Worm (Caenorhabditis elegans) whole organism, L3 larva: ENCODE results near the gene his-8.
"Not testable (repeated sequence)": the region's sequence is repeated elsewhere in the genome, so short reads cannot be mapped to it uniquely, and the experiment has no call there.

Experiments
- R02D3.7 ChIP-seq: fragments of 150-350 bp; optimal IDR thresholded peaks from 2 replicates; lab custom pipeline; 2014; ENCODE audit warnings: missing biosample characterization, missing genetic modification characterization
- ZK546.5 ChIP-seq: sonication (generic microtip); optimal IDR thresholded peaks from 2 replicates; lab custom pipeline; 2017; ENCODE audit warnings: missing biosample characterization, missing genetic modification characterization
- aly-2 ChIP-seq: fragments of 150-350 bp; optimal IDR thresholded peaks from 2 replicates; lab custom pipeline; 2014; ENCODE audit warnings: missing biosample characterization, missing genetic modification characterization
- ama-1 ChIP-seq: fragments of 150-350 bp; optimal IDR thresholded peaks from 2 replicates; lab custom pipeline; 2018
- ceh-16 ChIP-seq: sonication (generic microtip); optimal IDR thresholded peaks from 2 replicates; lab custom pipeline; 2017; ENCODE audit warnings: missing biosample characterization, missing genetic modification characterization
- ceh-28 ChIP-seq: fragments of 150-350 bp; optimal IDR thresholded peaks from 2 replicates; lab custom pipeline; 2014; ENCODE audit warnings: missing biosample characterization, missing genetic modification reagents, missing genetic modification characterization
- ceh-82 ChIP-seq: fragments of 150-350 bp; optimal IDR thresholded peaks from 2 replicates; lab custom pipeline; 2014; ENCODE audit warnings: missing biosample characterization, missing genetic modification characterization
- daf-12 ChIP-seq: fragments of 150-350 bp; optimal IDR thresholded peaks from 2 replicates; lab custom pipeline; 2014; ENCODE audit warnings: missing biosample characterization, missing genetic modification reagents, missing genetic modification characterization
- egl-27 ChIP-seq: sonication (generic microtip); optimal IDR thresholded peaks from 4 replicates; lab custom pipeline; 2017; ENCODE audit warnings: missing biosample characterization, missing genetic modification reagents, missing genetic modification characterization
- egl-5 ChIP-seq: fragments of 150-350 bp; optimal IDR thresholded peaks from 2 replicates; lab custom pipeline; 2017; ENCODE audit warnings: missing biosample characterization, missing genetic modification reagents, missing genetic modification characterization, inconsistent platforms
- elt-1 ChIP-seq: fragments of 150-350 bp; optimal IDR thresholded peaks from 2 replicates; lab custom pipeline; 2014; ENCODE audit warnings: missing biosample characterization, missing genetic modification characterization
- elt-2 ChIP-seq: sonication (generic microtip); optimal IDR thresholded peaks from 2 replicates; lab custom pipeline; 2016; ENCODE audit warnings: missing genetic modification reagents, mild to moderate bottlenecking, missing genetic modification characterization, missing compliant biosample characterization
- elt-3 ChIP-seq, 3 experiments: fragments of 150-350 bp in 1 of 3; sonication (generic microtip) in 2 of 3; optimal IDR thresholded peaks; 2 replicates in 2 of 3; 4 replicates in 1 of 3; lab custom pipeline; 2014 to 2017; ENCODE audit warnings: missing biosample characterization in 3 of 3, missing genetic modification characterization in 3 of 3
- eor-1 ChIP-seq, 2 experiments: fragments of 150-350 bp; optimal IDR thresholded peaks; 2 replicates each; lab custom pipeline; 2014 to 2018; ENCODE audit warnings: missing biosample characterization in 2 of 2, missing genetic modification characterization in 2 of 2
- fkh-10 ChIP-seq: sonication (generic microtip); optimal IDR thresholded peaks from 2 replicates; lab custom pipeline; 2017; ENCODE audit warnings: missing biosample characterization, missing genetic modification reagents, missing genetic modification characterization
- fkh-2 ChIP-seq: fragments of 150-350 bp; optimal IDR thresholded peaks from 2 replicates; lab custom pipeline; 2014; ENCODE audit warnings: missing biosample characterization, missing genetic modification reagents, missing genetic modification characterization
- fos-1 ChIP-seq: fragments of 150-350 bp; optimal IDR thresholded peaks from 2 replicates; lab custom pipeline; 2014; ENCODE audit warnings: missing biosample characterization, missing genetic modification characterization
- hmg-11 ChIP-seq: sonication (generic microtip); optimal IDR thresholded peaks from 2 replicates; lab custom pipeline; 2016; ENCODE audit warnings: missing genetic modification characterization, missing compliant biosample characterization
- jun-1 ChIP-seq: fragments of 150-350 bp; optimal IDR thresholded peaks from 2 replicates; lab custom pipeline; 2014; ENCODE audit warnings: missing biosample characterization, missing genetic modification reagents, missing genetic modification characterization
- lin-15B ChIP-seq: fragments of 150-350 bp; optimal IDR thresholded peaks from 2 replicates; lab custom pipeline; 2014; ENCODE audit warnings: missing biosample characterization, missing genetic modification characterization
- lin-39 ChIP-seq: fragments of 150-350 bp; optimal IDR thresholded peaks from 2 replicates; lab custom pipeline; 2018; ENCODE audit warnings: missing biosample characterization, missing genetic modification reagents, missing genetic modification characterization
- lsy-12 ChIP-seq: sonication (generic microtip); optimal IDR thresholded peaks from 2 replicates; lab custom pipeline; 2016; ENCODE audit warnings: mild to moderate bottlenecking, missing genetic modification characterization, missing compliant biosample characterization
- mdl-1 ChIP-seq: fragments of 150-350 bp; optimal IDR thresholded peaks from 2 replicates; lab custom pipeline; 2014; ENCODE audit warnings: missing biosample characterization, missing genetic modification characterization
- mml-1 ChIP-seq: fragments of 150-350 bp; sonication (generic microtip); optimal IDR thresholded peaks from 3 replicates; lab custom pipeline; 2014; ENCODE audit warnings: missing biosample characterization, missing genetic modification characterization
- nfya-1 ChIP-seq: sonication (generic microtip); optimal IDR thresholded peaks from 2 replicates; lab custom pipeline; 2017; ENCODE audit warnings: missing genetic modification characterization, mild to moderate bottlenecking, missing compliant biosample characterization, antibody characterized with exemption, moderate library complexity; ENCODE audit not compliant: insufficient read depth
- nhr-11 ChIP-seq: fragments of 150-350 bp; optimal IDR thresholded peaks from 2 replicates; lab custom pipeline; 2014; ENCODE audit warnings: missing biosample characterization, missing genetic modification characterization
- nhr-12 ChIP-seq: fragments of 150-350 bp; optimal IDR thresholded peaks from 2 replicates; lab custom pipeline; 2014; ENCODE audit warnings: missing biosample characterization, missing genetic modification characterization
- nhr-23 ChIP-seq: fragments of 150-350 bp; optimal IDR thresholded peaks from 2 replicates; lab custom pipeline; 2014; ENCODE audit warnings: missing biosample characterization, missing genetic modification reagents, missing genetic modification characterization
- nhr-237 ChIP-seq: fragments of 150-350 bp; optimal IDR thresholded peaks from 2 replicates; lab custom pipeline; 2014; ENCODE audit warnings: missing biosample characterization, missing genetic modification characterization
- nhr-25 ChIP-seq: sonication (generic microtip); optimal IDR thresholded peaks from 2 replicates; lab custom pipeline; 2017; ENCODE audit warnings: missing biosample characterization, missing genetic modification characterization
- nhr-28 ChIP-seq: fragments of 150-350 bp; optimal IDR thresholded peaks from 2 replicates; lab custom pipeline; 2014; ENCODE audit warnings: missing biosample characterization, missing genetic modification characterization
- nhr-43 ChIP-seq: sonication (generic microtip); optimal IDR thresholded peaks from 2 replicates; lab custom pipeline; 2016; ENCODE audit warnings: mild to moderate bottlenecking, missing genetic modification characterization, missing compliant biosample characterization; ENCODE audit not compliant: poor library complexity, severe bottlenecking
- nhr-67 ChIP-seq: fragments of 150-350 bp; optimal IDR thresholded peaks from 2 replicates; lab custom pipeline; 2014; ENCODE audit warnings: missing biosample characterization, missing genetic modification characterization
- nhr-76 ChIP-seq: fragments of 150-350 bp; sonication (generic microtip); optimal IDR thresholded peaks from 5 replicates; lab custom pipeline; 2014; ENCODE audit warnings: missing biosample characterization, missing genetic modification characterization
- nhr-77 ChIP-seq: fragments of 150-350 bp; optimal IDR thresholded peaks from 2 replicates; lab custom pipeline; 2014; ENCODE audit warnings: missing biosample characterization, missing genetic modification characterization
- pha-4 ChIP-seq: fragments of 150-350 bp; optimal IDR thresholded peaks from 2 replicates; lab custom pipeline; 2014; ENCODE audit warnings: missing biosample characterization, missing genetic modification reagents, missing genetic modification characterization
- pqm-1 ChIP-seq: fragments of 150-350 bp; optimal IDR thresholded peaks from 2 replicates; lab custom pipeline; 2017; ENCODE audit warnings: missing biosample characterization, missing genetic modification characterization, inconsistent platforms
- sea-2 ChIP-seq: fragments of 150-350 bp; sonication (generic microtip); optimal IDR thresholded peaks from 4 replicates; lab custom pipeline; 2014; ENCODE audit warnings: missing biosample characterization, missing genetic modification reagents, missing genetic modification characterization
- snpc-4 ChIP-seq: fragments of 150-350 bp; optimal IDR thresholded peaks from 2 replicates; lab custom pipeline; 2014; ENCODE audit warnings: missing biosample characterization, missing genetic modification characterization
- tbx-2 ChIP-seq: sonication (generic microtip); optimal IDR thresholded peaks from 2 replicates; lab custom pipeline; 2016; ENCODE audit warnings: mild to moderate bottlenecking, missing genetic modification characterization, missing compliant biosample characterization
- unc-39 ChIP-seq: sonication (generic microtip); optimal IDR thresholded peaks from 4 replicates; lab custom pipeline; 2017; ENCODE audit warnings: missing biosample characterization, missing genetic modification characterization
- unc-62 ChIP-seq: fragments of 150-350 bp; sonication (generic microtip); optimal IDR thresholded peaks from 4 replicates; lab custom pipeline; 2014; ENCODE audit warnings: missing biosample characterization, missing genetic modification reagents, missing genetic modification characterization
- zag-1 ChIP-seq: fragments of 150-350 bp; optimal IDR thresholded peaks from 2 replicates; lab custom pipeline; 2014; ENCODE audit warnings: missing biosample characterization, missing genetic modification characterization
- ztf-11 ChIP-seq: fragments of 150-350 bp; optimal IDR thresholded peaks from 2 replicates; lab custom pipeline; 2014; ENCODE audit warnings: missing biosample characterization, missing genetic modification characterization
- ztf-4 ChIP-seq: fragments of 150-350 bp; optimal IDR thresholded peaks from 2 replicates; lab custom pipeline; 2014; ENCODE audit warnings: missing biosample characterization, missing genetic modification characterization

his-8 gene

DNA sequence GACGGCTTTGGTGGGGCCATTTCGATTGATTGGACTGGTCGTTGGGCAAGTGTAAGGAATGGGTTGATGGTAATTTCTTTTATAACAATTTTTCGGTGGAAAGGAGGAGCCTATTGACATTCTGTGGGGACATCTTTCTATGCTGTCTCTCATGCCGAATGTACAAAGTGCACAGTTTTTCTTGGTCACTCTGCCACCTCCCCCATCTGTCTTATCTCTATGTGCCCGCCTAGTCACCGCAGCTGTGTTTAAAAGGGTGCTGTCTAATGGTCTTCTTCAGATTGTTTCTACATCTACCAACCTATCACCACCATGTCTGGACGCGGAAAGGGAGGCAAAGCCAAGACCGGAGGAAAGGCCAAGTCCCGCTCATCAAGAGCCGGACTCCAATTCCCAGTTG is at the start of gene his-8, which contains the start of gene his-7:
Gene his-8 (minus strand): TSS at position 20 of the 400 bp plus-strand sequence.
Gene his-7 (plus strand): TSS at position 313 of the 400 bp plus-strand sequence.
- not testable (repeated sequence) for TF ChIP-seq fkh-10 (GFP tag; lab: Kevin White, UChicago); mml-1 (tag; lab: Kevin White, UChicago); unc-39

DNA sequence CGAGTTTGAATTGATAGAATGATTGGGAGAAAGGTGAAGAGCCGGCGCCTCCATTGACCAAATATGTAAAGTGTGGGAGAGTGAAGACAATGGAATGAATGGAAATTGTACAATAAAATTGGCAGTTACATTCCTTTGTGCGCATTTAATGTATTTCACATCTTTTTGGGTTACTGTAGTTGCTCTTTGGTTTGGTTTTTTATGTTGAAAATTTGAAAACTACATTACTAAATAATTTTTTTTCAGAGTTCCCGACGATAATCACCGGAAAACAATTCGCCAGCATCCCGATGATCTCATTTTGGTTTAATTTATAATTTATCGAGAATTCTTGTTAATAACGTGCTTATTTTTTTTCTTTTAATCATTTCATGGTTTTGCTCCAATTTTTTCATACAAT is 48.1 kb upstream of the his-8 start, which contains the start of gene C10B5.1:
Gene C10B5.1 (plus strand): TSS at position 301 of the 400 bp plus-strand sequence.
- TF ChIP-seq fkh-2 (no peak), ceh-28 (tag; lab: Kevin White, UChicago) (no peak), elt-2 (no peak), pqm-1 (no peak), mdl-1 (tag; lab: Kevin White, UChicago) (no peak), zag-1 (tag; lab: Kevin White, UChicago) (no peak), elt-1 (tag; lab: Kevin White, UChicago) (no peak), snpc-4 (no peak), lsy-12 (tag; lab: Kevin White, UChicago) (no peak), jun-1 (tag; lab: Kevin White, UChicago) (no peak), daf-12 (no peak)

DNA sequence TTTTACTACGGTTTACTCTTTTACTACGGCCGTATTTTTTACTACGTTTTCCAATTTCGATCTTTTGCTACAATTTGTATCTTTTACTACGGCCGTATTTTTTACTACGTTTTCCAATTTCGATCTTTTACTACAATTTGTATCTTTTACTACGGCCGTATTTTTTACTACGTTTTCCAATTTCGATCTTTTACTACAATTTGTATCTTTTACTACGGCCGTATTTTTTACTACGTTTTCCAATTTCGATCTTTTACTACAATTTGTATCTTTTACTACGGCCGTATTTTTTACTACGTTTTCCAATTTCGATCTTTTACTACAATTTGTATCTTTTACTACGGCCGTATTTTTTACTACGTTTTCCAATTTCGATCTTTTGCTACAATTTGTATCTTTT is 41.9 kb upstream of the his-8 start, which contains the start of gene F25G6.1:
Gene F25G6.1 (plus strand): TSS at position 301 of the 400 bp plus-strand sequence.
- not testable (repeated sequence) for TF ChIP-seq elt-1 (tag; lab: Kevin White, UChicago); unc-62 (GFP tag; lab: Kevin White, UChicago); mdl-1 (tag; lab: Kevin White, UChicago)

DNA sequence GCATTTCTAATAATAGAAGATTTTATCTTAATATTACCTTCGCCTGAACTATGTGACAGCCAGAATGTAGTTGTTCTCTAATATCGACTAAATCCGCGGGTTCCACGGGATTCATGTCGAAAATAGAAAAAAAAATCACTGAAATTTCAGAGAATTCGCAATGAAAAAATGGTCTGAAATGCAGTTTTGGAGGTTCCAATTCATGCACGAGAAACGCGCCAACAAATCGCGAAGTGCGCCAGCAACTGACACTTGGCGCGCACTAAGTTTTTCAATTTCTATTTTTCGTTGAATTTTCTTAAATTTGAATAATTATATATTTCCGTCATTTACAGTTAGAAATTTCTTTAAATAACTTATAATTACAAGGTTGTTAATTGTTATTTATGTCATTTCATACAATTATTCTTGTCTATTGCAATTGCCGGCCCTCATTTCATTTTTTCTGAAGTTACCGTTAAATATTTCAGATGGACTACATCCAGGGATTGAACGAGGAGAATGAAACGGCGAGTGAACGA is 37.0 kb upstream of the his-8 start, which contains the start of the genes F25G6.9 and symk-1:
Gene F25G6.9 (minus strand): TSS at position 160 of the 521 bp plus-strand sequence.
Gene symk-1 (plus strand): TSS at position 471 of the 521 bp plus-strand sequence.
- TF ChIP-seq ceh-28 (tag; lab: Kevin White, UChicago), result no peak
- TF ChIP-seq jun-1 (tag; lab: Kevin White, UChicago), result no peak
- TF ChIP-seq lin-39, result no peak
- peak; percentile 50 for TF ChIP-seq tbx-2 (tag; lab: Kevin White, UChicago)
- peak; percentile 68 for TF ChIP-seq nfya-1 (tag; lab: Kevin White, UChicago)
- no peak for TF ChIP-seq egl-27 (tag; lab: Kevin White, UChicago)
- peak; percentile 26 for TF ChIP-seq pqm-1
- TF ChIP-seq nhr-23 (tag; lab: Kevin White, UChicago), result peak; percentile 34
- TF ChIP-seq ceh-82 (tag; lab: Kevin White, UChicago), result no peak
- TF ChIP-seq ceh-16 (tag; lab: Kevin White, UChicago), result no peak
- TF ChIP-seq aly-2 (tag; lab: Kevin White, UChicago), result no peak
- TF ChIP-seq ama-1, result no peak
- no peak for TF ChIP-seq nhr-77 (tag; lab: Kevin White, UChicago)
- TF ChIP-seq ztf-4 (tag; lab: Kevin White, UChicago), result no peak
- no peak for TF ChIP-seq nhr-25
- TF ChIP-seq elt-2, result peak; percentile 38
- TF ChIP-seq nhr-12 (tag; lab: Kevin White, UChicago), result no peak
- TF ChIP-seq daf-12, result no peak
- no peak for TF ChIP-seq mdl-1 (tag; lab: Kevin White, UChicago)
- TF ChIP-seq fkh-10 (GFP tag; lab: Kevin White, UChicago), result no peak
- TF ChIP-seq zag-1 (tag; lab: Kevin White, UChicago), result no peak
- no peak for TF ChIP-seq unc-39
- peak; percentile 68 for TF ChIP-seq hmg-11 (tag; lab: Kevin White, UChicago)
- peak; percentile 64 for TF ChIP-seq snpc-4
- no peak for TF ChIP-seq ZK546.5 (tag; lab: Kevin White, UChicago)
- TF ChIP-seq sea-2 (GFP tag; lab: Kevin White, UChicago), result no peak
- TF ChIP-seq nhr-43 (tag; lab: Kevin White, UChicago), result no peak
- no peak for TF ChIP-seq nhr-237 (tag; lab: Kevin White, UChicago)
- no peak for TF ChIP-seq elt-1 (tag; lab: Kevin White, UChicago)
- no peak for TF ChIP-seq nhr-11 (tag; lab: Kevin White, UChicago)
- TF ChIP-seq mml-1 (tag; lab: Kevin White, UChicago), result no peak
- TF ChIP-seq nhr-76 (tag; lab: Kevin White, UChicago), result no peak
- no peak for TF ChIP-seq nhr-67 (tag; lab: Kevin White, UChicago)
- no peak for TF ChIP-seq ztf-11 (tag; lab: Kevin White, UChicago)
- no peak for TF ChIP-seq unc-62 (GFP tag; lab: Kevin White, UChicago)
- TF ChIP-seq R02D3.7 (tag; lab: Kevin White, UChicago), result peak; percentile 5
- peak; percentile 54 for TF ChIP-seq lin-15B (tag; lab: Kevin White, UChicago)
- TF ChIP-seq fos-1 (tag; lab: Kevin White, UChicago), result no peak
- TF ChIP-seq elt-3 (tag; optimal IDR thresholded peaks at IDR 0.05; lab: Kevin White, UChicago), result no peak
- TF ChIP-seq lsy-12 (tag; lab: Kevin White, UChicago), result peak; percentile 32
- no peak for TF ChIP-seq egl-5 (tag; lab: Kevin White, UChicago)
- TF ChIP-seq eor-1 (tag; optimal IDR thresholded peaks at IDR 0.05; lab: Kevin White, UChicago), result no peak
- no peak for TF ChIP-seq pha-4 (tag; lab: Kevin White, UChicago)
- no peak for TF ChIP-seq nhr-28 (tag; lab: Kevin White, UChicago)
- TF ChIP-seq fkh-2, result no peak
